Worm (Caenorhabditis elegans) whole organism, L3 larva: Measurements from ENCODE around the gene sre-40.
A peak's percentile ranks its signal among the peaks of the same experiment; 100 is the strongest.

Experiments
- R02D3.7 ChIP-seq: fragments of 150-350 bp; optimal IDR thresholded peaks from 2 replicates; lab custom pipeline; 2014; ENCODE audit warnings: missing biosample characterization, missing genetic modification characterization
- ZK546.5 ChIP-seq: sonication (generic microtip); optimal IDR thresholded peaks from 2 replicates; lab custom pipeline; 2017; ENCODE audit warnings: missing biosample characterization, missing genetic modification characterization
- aly-2 ChIP-seq: fragments of 150-350 bp; optimal IDR thresholded peaks from 2 replicates; lab custom pipeline; 2014; ENCODE audit warnings: missing biosample characterization, missing genetic modification characterization
- ceh-28 ChIP-seq: fragments of 150-350 bp; optimal IDR thresholded peaks from 2 replicates; lab custom pipeline; 2014; ENCODE audit warnings: missing biosample characterization, missing genetic modification reagents, missing genetic modification characterization
- ceh-9 ChIP-seq: sonication (generic microtip); optimal IDR thresholded peaks from 2 replicates; lab custom pipeline; 2018; ENCODE audit warnings: missing biosample characterization, missing genetic modification characterization
- daf-12 ChIP-seq: fragments of 150-350 bp; optimal IDR thresholded peaks from 2 replicates; lab custom pipeline; 2014; ENCODE audit warnings: missing biosample characterization, missing genetic modification reagents, missing genetic modification characterization
- elt-1 ChIP-seq: fragments of 150-350 bp; optimal IDR thresholded peaks from 2 replicates; lab custom pipeline; 2014; ENCODE audit warnings: missing biosample characterization, missing genetic modification characterization
- elt-2 ChIP-seq: sonication (generic microtip); optimal IDR thresholded peaks from 2 replicates; lab custom pipeline; 2016; ENCODE audit warnings: missing genetic modification reagents, mild to moderate bottlenecking, missing genetic modification characterization, missing compliant biosample characterization
- elt-3 ChIP-seq, 3 experiments: fragments of 150-350 bp in 1 of 3; sonication (generic microtip) in 2 of 3; optimal IDR thresholded peaks; 2 replicates in 2 of 3; 4 replicates in 1 of 3; lab custom pipeline; 2014 to 2017; ENCODE audit warnings: missing biosample characterization in 3 of 3, missing genetic modification characterization in 3 of 3
- eor-1 ChIP-seq, 2 experiments: fragments of 150-350 bp; optimal IDR thresholded peaks; 2 replicates each; lab custom pipeline; 2014 to 2018; ENCODE audit warnings: missing biosample characterization in 2 of 2, missing genetic modification characterization in 2 of 2
- fos-1 ChIP-seq: fragments of 150-350 bp; optimal IDR thresholded peaks from 2 replicates; lab custom pipeline; 2014; ENCODE audit warnings: missing biosample characterization, missing genetic modification characterization
- hmg-11 ChIP-seq: sonication (generic microtip); optimal IDR thresholded peaks from 2 replicates; lab custom pipeline; 2016; ENCODE audit warnings: missing genetic modification characterization, missing compliant biosample characterization
- lin-15B ChIP-seq: fragments of 150-350 bp; optimal IDR thresholded peaks from 2 replicates; lab custom pipeline; 2014; ENCODE audit warnings: missing biosample characterization, missing genetic modification characterization
- lin-39 ChIP-seq: fragments of 150-350 bp; optimal IDR thresholded peaks from 2 replicates; lab custom pipeline; 2018; ENCODE audit warnings: missing biosample characterization, missing genetic modification reagents, missing genetic modification characterization
- lsy-12 ChIP-seq: sonication (generic microtip); optimal IDR thresholded peaks from 2 replicates; lab custom pipeline; 2016; ENCODE audit warnings: mild to moderate bottlenecking, missing genetic modification characterization, missing compliant biosample characterization
- mml-1 ChIP-seq: fragments of 150-350 bp; sonication (generic microtip); optimal IDR thresholded peaks from 3 replicates; lab custom pipeline; 2014; ENCODE audit warnings: missing biosample characterization, missing genetic modification characterization
- nfya-1 ChIP-seq: sonication (generic microtip); optimal IDR thresholded peaks from 2 replicates; lab custom pipeline; 2017; ENCODE audit warnings: missing genetic modification characterization, mild to moderate bottlenecking, missing compliant biosample characterization, antibody characterized with exemption, moderate library complexity; ENCODE audit not compliant: insufficient read depth
- nhr-11 ChIP-seq: fragments of 150-350 bp; optimal IDR thresholded peaks from 2 replicates; lab custom pipeline; 2014; ENCODE audit warnings: missing biosample characterization, missing genetic modification characterization
- nhr-12 ChIP-seq: fragments of 150-350 bp; optimal IDR thresholded peaks from 2 replicates; lab custom pipeline; 2014; ENCODE audit warnings: missing biosample characterization, missing genetic modification characterization
- nhr-23 ChIP-seq: fragments of 150-350 bp; optimal IDR thresholded peaks from 2 replicates; lab custom pipeline; 2014; ENCODE audit warnings: missing biosample characterization, missing genetic modification reagents, missing genetic modification characterization
- nhr-237 ChIP-seq: fragments of 150-350 bp; optimal IDR thresholded peaks from 2 replicates; lab custom pipeline; 2014; ENCODE audit warnings: missing biosample characterization, missing genetic modification characterization
- nhr-25 ChIP-seq: sonication (generic microtip); optimal IDR thresholded peaks from 2 replicates; lab custom pipeline; 2017; ENCODE audit warnings: missing biosample characterization, missing genetic modification characterization
- nhr-28 ChIP-seq: fragments of 150-350 bp; optimal IDR thresholded peaks from 2 replicates; lab custom pipeline; 2014; ENCODE audit warnings: missing biosample characterization, missing genetic modification characterization
- nhr-43 ChIP-seq: sonication (generic microtip); optimal IDR thresholded peaks from 2 replicates; lab custom pipeline; 2016; ENCODE audit warnings: mild to moderate bottlenecking, missing genetic modification characterization, missing compliant biosample characterization; ENCODE audit not compliant: poor library complexity, severe bottlenecking
- nhr-67 ChIP-seq: fragments of 150-350 bp; optimal IDR thresholded peaks from 2 replicates; lab custom pipeline; 2014; ENCODE audit warnings: missing biosample characterization, missing genetic modification characterization
- pha-4 ChIP-seq: fragments of 150-350 bp; optimal IDR thresholded peaks from 2 replicates; lab custom pipeline; 2014; ENCODE audit warnings: missing biosample characterization, missing genetic modification reagents, missing genetic modification characterization
- snpc-4 ChIP-seq: fragments of 150-350 bp; optimal IDR thresholded peaks from 2 replicates; lab custom pipeline; 2014; ENCODE audit warnings: missing biosample characterization, missing genetic modification characterization
- tbx-2 ChIP-seq: sonication (generic microtip); optimal IDR thresholded peaks from 2 replicates; lab custom pipeline; 2016; ENCODE audit warnings: mild to moderate bottlenecking, missing genetic modification characterization, missing compliant biosample characterization
- zag-1 ChIP-seq: fragments of 150-350 bp; optimal IDR thresholded peaks from 2 replicates; lab custom pipeline; 2014; ENCODE audit warnings: missing biosample characterization, missing genetic modification characterization

Gene sre-40

ce11 chrII:4658245-4658644, 25.3 kb downstream of the sre-40 start:
- TF ChIP-seq nhr-12: no peak
- no peak for TF ChIP-seq nhr-67 (tag; lab: Kevin White, UChicago)

- TF ChIP-seq nhr-237 (tag; lab: Kevin White, UChicago) (no peak), elt-2 (peak; percentile 65)
Observed at ce11 chrII:4657370-4657769, 26.2 kb downstream of the sre-40 start.

ce11 chrII:4655834-4656233, 27.8 kb downstream of the sre-40 start, which contains the start of gene fut-6:
fut-6 (minus strand) TSS chrII:4655934.
- TF ChIP-seq zag-1 (tag; lab: Kevin White, UChicago): no peak
- TF ChIP-seq snpc-4 (tag; lab: Kevin White, UChicago): no peak
- TF ChIP-seq nhr-43 (tag; lab: Kevin White, UChicago): no peak
- no peak for TF ChIP-seq nhr-11
- TF ChIP-seq eor-1 (tag; optimal IDR thresholded peaks at IDR 0.05; lab: Kevin White, UChicago): no peak
- no peak for TF ChIP-seq aly-2 (tag; lab: Kevin White, UChicago)
- no peak for TF ChIP-seq elt-1 (tag; lab: Kevin White, UChicago)
- no peak for TF ChIP-seq elt-3 (tag; optimal IDR thresholded peaks at IDR 0.05; lab: Kevin White, UChicago)
- TF ChIP-seq lsy-12: no peak
- TF ChIP-seq ceh-9 (tag; lab: Kevin White, UChicago): no peak
- TF ChIP-seq R02D3.7 (tag; lab: Kevin White, UChicago): no peak

ce11 chrII:4650072-4650471, 33.5 kb downstream of the sre-40 start:
- TF ChIP-seq zag-1 (tag; lab: Kevin White, UChicago): no peak
- TF ChIP-seq ceh-28: no peak
- no peak for TF ChIP-seq mml-1 (tag; lab: Kevin White, UChicago)
- no peak for TF ChIP-seq aly-2 (tag; lab: Kevin White, UChicago)
- TF ChIP-seq hmg-11 (tag; lab: Kevin White, UChicago): no peak
- TF ChIP-seq nhr-11: no peak
- no peak for TF ChIP-seq lin-39 (tag; lab: Kevin White, UChicago)
- no peak for TF ChIP-seq daf-12 (tag; lab: Kevin White, UChicago)

- TF ChIP-seq daf-12 (tag; lab: Kevin White, UChicago) (no peak), pha-4 (peak; percentile 16)
Observed at ce11 chrII:4648785-4649184, 34.8 kb downstream of the sre-40 start, which contains the start of gene lgc-27. lgc-27 (plus strand) TSS chrII:4649085.

ce11 chrII:4640748-4641147, 42.8 kb downstream of the sre-40 start:
- TF ChIP-seq nhr-43 (tag; lab: Kevin White, UChicago) (no peak), nfya-1 (tag; lab: Kevin White, UChicago) (peak; percentile 22)

ce11 chrII:4638891-4639290, 44.7 kb downstream of the sre-40 start:
- TF ChIP-seq tbx-2 (tag; lab: Kevin White, UChicago) (no peak), nhr-28 (tag; lab: Kevin White, UChicago) (no peak), nhr-23 (tag; lab: Kevin White, UChicago) (peak; percentile 66), ZK546.5 (tag; lab: Kevin White, UChicago) (no peak), lin-15B (tag; lab: Kevin White, UChicago) (no peak), nhr-43 (tag; lab: Kevin White, UChicago) (peak; percentile 7), nhr-237 (tag; lab: Kevin White, UChicago) (no peak)
- TF ChIP-seq, all 47 proteins: peak for 2

- TF ChIP-seq nhr-43 (tag; lab: Kevin White, UChicago) (no peak), nhr-25 (no peak), fos-1 (no peak)
Observed at ce11 chrII:4638241-4638640, 45.4 kb downstream of the sre-40 start, which contains the start of gene che-10. che-10 (minus strand) TSS chrII:4638341.
